Fruit fly (Drosophila melanogaster): ENCODE results near the gene Pde9.

The Pde9 gene

dm6 chrX:12890166-12890825 is 6.8 kb downstream of the Pde9 start:
- TF ChIP-seq jim (GFP tag; optimal IDR thresholded peaks at IDR 0.05) (no peak), OdsH (GFP tag; optimal IDR thresholded peaks at IDR 0.05) (no peak), pan (optimal IDR thresholded peaks at IDR 0.05) (no peak), Jra (GFP tag; optimal IDR thresholded peaks at IDR 0.05) (no peak), Mio (GFP tag; optimal IDR thresholded peaks at IDR 0.05) (no peak), rgr (GFP tag; optimal IDR thresholded peaks at IDR 0.05) (no peak), Hr78 (GFP tag; optimal IDR thresholded peaks at IDR 0.05) (no peak), usp (GFP tag; optimal IDR thresholded peaks at IDR 0.05) (no peak), Abd-B (GFP tag; optimal IDR thresholded peaks at IDR 0.05) (no peak), Dfd (GFP tag; optimal IDR thresholded peaks at IDR 0.05) (no peak), CG32264 (GFP tag; optimal IDR thresholded peaks at IDR 0.05) (no peak), h (GFP tag; optimal IDR thresholded peaks at IDR 0.05) (no peak), tai (GFP tag; optimal IDR thresholded peaks at IDR 0.05) (no peak), dsf (GFP tag; optimal IDR thresholded peaks at IDR 0.05; ENCODE audit: borderline replicate concordance) (no peak), GATAd (GFP tag; optimal IDR thresholded peaks at IDR 0.05) (no peak), woc (GFP tag; optimal IDR thresholded peaks at IDR 0.05) (no peak), lola (GFP tag; optimal IDR thresholded peaks at IDR 0.05) (no peak), Hr83 (GFP tag; optimal IDR thresholded peaks at IDR 0.05; ENCODE audit: poor library complexity, severe bottlenecking) (no peak), psq (GFP tag; optimal IDR thresholded peaks at IDR 0.05) (no peak), Rel (GFP tag; optimal IDR thresholded peaks at IDR 0.05) (no peak), Rel (tag; optimal IDR thresholded peaks at IDR 0.05) (peak; percentile 79), HLH106 (tag; optimal IDR thresholded peaks at IDR 0.05) (no peak), Hnf4 (GFP tag; optimal IDR thresholded peaks at IDR 0.05) (peak; percentile 57), dl (GFP tag; optimal IDR thresholded peaks at IDR 0.05; ENCODE audit: insufficient read depth in 1 of 2, partially characterized antibody in 2 of 2) (peak; percentile 34 to 67), sage (GFP tag; optimal IDR thresholded peaks at IDR 0.05) (no peak), Dif (GFP tag; optimal IDR thresholded peaks at IDR 0.05; ENCODE audit: partially characterized antibody) (peak; percentile 55), Myc (optimal IDR thresholded peaks at IDR 0.05) (no peak)

- TF ChIP-seq lola (GFP tag; optimal IDR thresholded peaks at IDR 0.05) (no peak), N (GFP tag; optimal IDR thresholded peaks at IDR 0.05) (no peak), Dfd (GFP tag; optimal IDR thresholded peaks at IDR 0.05) (peak; percentile 14)
Observed at dm6 chrX:12889075-12889474, 8.1 kb downstream of the Pde9 start.

- TF ChIP-seq sage (GFP tag; optimal IDR thresholded peaks at IDR 0.05), result no peak
- TF ChIP-seq h (GFP tag; optimal IDR thresholded peaks at IDR 0.05), result no peak
- TF ChIP-seq Dif (GFP tag; optimal IDR thresholded peaks at IDR 0.05; ENCODE audit: partially characterized antibody), result no peak
- no peak for TF ChIP-seq Hnf4 (GFP tag; optimal IDR thresholded peaks at IDR 0.05)
- no peak for TF ChIP-seq tai (GFP tag; optimal IDR thresholded peaks at IDR 0.05)
- TF ChIP-seq N (GFP tag; optimal IDR thresholded peaks at IDR 0.05), result no peak
Observed at dm6 chrX:12887549-12887948, 9.6 kb downstream of the Pde9 start.

- no peak for TF ChIP-seq CrebA (GFP tag; optimal IDR thresholded peaks at IDR 0.05; ENCODE audit: borderline replicate concordance)
Observed at dm6 chrX:12886543-12886942, 10.6 kb downstream of the Pde9 start.

- TF ChIP-seq HLH106 (tag; optimal IDR thresholded peaks at IDR 0.05) (peak; percentile 4), br (GFP tag; optimal IDR thresholded peaks at IDR 0.05) (no peak)
Observed at dm6 chrX:12869850-12870249, 27.3 kb downstream of the Pde9 start.

- TF ChIP-seq rgr (GFP tag; optimal IDR thresholded peaks at IDR 0.05) (no peak), Mio (GFP tag; optimal IDR thresholded peaks at IDR 0.05) (no peak)
Observed at dm6 chrX:12868605-12869004, 28.5 kb downstream of the Pde9 start.
